Fruit fly (Drosophila melanogaster) whole organism, prepupa: ENCODE results near the gene Prp39.

Experiments used
- CG4318 ChIP-seq: fragments of 200-800 bp; sonication (Bioruptor generic); optimal IDR thresholded peaks from 3 replicates; lab custom pipeline; 2017; ENCODE audit warnings: missing biosample characterization, mild to moderate bottlenecking, missing genetic modification characterization
- dac ChIP-seq: fragments of 200-800 bp; sonication (Bioruptor generic); optimal IDR thresholded peaks from 2 replicates; lab custom pipeline; 2017; ENCODE audit warnings: missing biosample characterization, mild to moderate bottlenecking, missing genetic modification characterization
- topi ChIP-seq: fragments of 200-800 bp; sonication (Bioruptor generic); optimal IDR thresholded peaks from 3 replicates; lab custom pipeline; 2016; ENCODE audit warnings: missing biosample characterization, missing genetic modification characterization

The Prp39 gene

DNA sequence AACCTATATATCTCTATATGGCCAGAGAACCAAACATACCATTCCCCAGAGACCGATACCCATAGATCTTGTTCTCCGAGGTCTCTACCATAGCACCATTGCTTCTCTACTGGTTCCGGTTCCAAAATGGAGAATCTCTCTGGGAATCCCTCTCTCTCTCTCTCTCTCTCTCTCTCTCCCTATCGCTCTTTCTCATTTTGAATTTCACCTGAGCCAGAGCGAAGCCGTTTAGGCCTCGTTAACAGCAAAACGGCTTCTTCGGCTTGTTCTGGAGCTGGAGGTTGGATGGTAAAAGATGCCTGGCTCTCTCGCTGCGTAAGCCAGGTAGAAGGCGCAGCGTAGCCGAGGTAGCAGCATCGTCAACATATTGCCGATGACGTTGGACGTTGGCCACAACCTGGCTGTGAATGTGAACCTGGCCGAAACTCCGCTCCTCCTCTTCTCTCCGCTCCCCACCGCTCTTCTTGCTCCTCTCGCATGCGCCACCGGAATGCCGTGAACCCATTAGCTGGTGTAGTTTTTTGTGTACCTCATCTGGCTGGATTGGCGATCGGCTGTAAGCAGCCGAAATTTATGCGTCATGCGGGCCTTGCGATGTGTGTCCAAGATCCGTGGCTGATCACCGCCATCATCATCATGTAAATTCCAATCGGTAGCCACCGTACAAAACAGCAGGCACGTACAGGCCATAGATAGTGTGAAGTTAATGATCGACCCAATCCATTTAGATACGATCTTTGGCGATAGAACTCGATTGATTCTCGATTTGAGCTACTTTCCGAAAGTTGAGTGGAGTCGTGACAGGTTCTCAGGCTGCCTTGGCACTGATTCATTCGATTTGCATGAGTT is 49.6 kb downstream of the Prp39 start (continued):
- TF ChIP-seq dac (GFP tag; lab: Kevin White, UChicago) (no peak), topi (GFP tag; lab: Kevin White, UChicago) (no peak), CG4318 (no peak)
